Worm (Caenorhabditis elegans) whole organism, early embryonic: ENCODE results near the gene C25H3.10.

Experiments
- B0310.2 ChIP-seq: sonication (generic microtip); optimal IDR thresholded peaks from 2 replicates; lab custom pipeline; 2016; ENCODE audit warnings: mild to moderate bottlenecking, missing genetic modification characterization, missing compliant biosample characterization
- F13C5.2 ChIP-seq: sonication (generic microtip); optimal IDR thresholded peaks from 2 replicates; lab custom pipeline; 2017; ENCODE audit warnings: mild to moderate bottlenecking, missing genetic modification characterization, inconsistent platforms, missing compliant biosample characterization
- ama-1 ChIP-seq: fragments of 150-350 bp; optimal IDR thresholded peaks from 2 replicates; lab custom pipeline; 2014
- ceh-13 ChIP-seq: fragments of 200-800 bp; sonication (Bioruptor generic); optimal IDR thresholded peaks from 2 replicates; lab custom pipeline; 2018; ENCODE audit warnings: mild to moderate bottlenecking, missing genetic modification characterization, missing compliant biosample characterization
- ceh-36 ChIP-seq: sonication (generic microtip); optimal IDR thresholded peaks from 2 replicates; lab custom pipeline; 2016; ENCODE audit warnings: missing genetic modification characterization, inconsistent platforms, missing compliant biosample characterization
- flt-1 ChIP-seq: fragments of 200-800 bp; sonication (Bioruptor generic); IDR thresholded peaks from 2 replicates; pipeline ENCODE4 v1.3.6; 2022; ENCODE audit warnings: missing genetic modification characterization, missing compliant biosample characterization
- hmbx-1 ChIP-seq: sonication (generic microtip); optimal IDR thresholded peaks from 2 replicates; lab custom pipeline; 2016; ENCODE audit warnings: mild to moderate bottlenecking, missing genetic modification characterization, missing compliant biosample characterization
- hnd-1 ChIP-seq: sonication (generic microtip); optimal IDR thresholded peaks from 2 replicates; lab custom pipeline; 2016; ENCODE audit warnings: missing genetic modification characterization, missing compliant biosample characterization
- pes-1 ChIP-seq: fragments of 200-800 bp; sonication (Bioruptor generic); IDR thresholded peaks from 2 replicates; pipeline ENCODE4 v1.3.6; 2022; ENCODE audit warnings: missing genetic modification reagents, missing genetic modification characterization, missing compliant biosample characterization
- scrt-1 ChIP-seq: fragments of 200-800 bp; sonication (Bioruptor generic); IDR thresholded peaks from 2 replicates; pipeline ENCODE4 v1.3.6; 2022; ENCODE audit warnings: missing genetic modification characterization, missing compliant biosample characterization
- tbx-37 ChIP-seq: fragments of 200-800 bp; sonication (Bioruptor generic); conservative IDR thresholded peaks from 2 replicates; pipeline ENCODE4 v1.3.6; 2022; ENCODE audit warnings: missing genetic modification reagents, missing genetic modification characterization, missing compliant biosample characterization
- tra-4 ChIP-seq: sonication (generic microtip); optimal IDR thresholded peaks from 2 replicates; lab custom pipeline; 2017; ENCODE audit warnings: missing genetic modification characterization, missing compliant biosample characterization

DNA sequence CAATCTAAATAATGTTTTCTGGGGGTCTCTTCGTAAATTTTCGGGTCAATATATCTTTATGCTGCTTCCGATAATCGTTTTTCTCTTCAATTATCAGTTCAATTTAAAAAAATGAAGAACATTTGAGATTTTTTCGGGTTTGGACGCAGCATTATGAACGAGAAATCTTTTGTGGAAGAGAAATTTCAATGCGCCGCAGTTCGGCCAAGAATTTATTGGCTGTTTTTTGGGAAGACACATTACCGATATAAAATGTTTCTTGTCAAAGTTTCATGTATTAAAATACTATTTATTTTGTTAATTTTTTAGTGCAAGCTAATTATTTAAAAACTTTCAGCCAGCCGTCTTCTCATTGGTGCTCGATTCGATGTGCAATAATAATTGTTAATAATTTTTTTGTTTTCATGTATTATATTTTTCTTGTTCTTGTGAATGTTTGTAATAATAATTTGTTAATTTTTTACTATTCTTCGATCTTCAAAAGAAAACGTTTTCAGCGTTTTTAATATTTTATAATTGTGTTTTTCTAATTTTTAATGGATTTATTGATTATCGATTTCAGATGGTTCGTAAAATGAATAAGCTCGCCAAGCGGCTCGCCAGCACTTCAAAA, 17.1 kb upstream of the C25H3.10 start, which contains the start of the genes C18A3.10 and C18A3.3:
- TF ChIP-seq F13C5.2 (tag; lab: Kevin White, UChicago) = no peak
- TF ChIP-seq flt-1 (GFP tag; lab: Robert Waterston, UW) = no peak
- no peak for TF ChIP-seq tbx-37 (GFP tag; lab: Robert Waterston, UW)
- TF ChIP-seq hnd-1 (tag; lab: Kevin White, UChicago) = no peak
- TF ChIP-seq ceh-36 (tag; lab: Kevin White, UChicago) = no peak
- no peak for TF ChIP-seq scrt-1 (GFP tag; lab: Robert Waterston, UW)
- no peak for TF ChIP-seq B0310.2
- no peak for TF ChIP-seq ama-1
- no peak for TF ChIP-seq pes-1 (GFP tag; lab: Robert Waterston, UW)
- TF ChIP-seq hmbx-1 (tag; lab: Kevin White, UChicago) = no peak
- no peak for TF ChIP-seq tra-4 (tag; lab: Kevin White, UChicago)
- TF ChIP-seq ceh-13 = no peak
